Worm (Caenorhabditis elegans) whole organism, late embryonic: ENCODE measurements around the gene rab-39.

ENCODE experiments used
- C38D4.7 ChIP-seq: fragments of 200-800 bp; sonication (Bioruptor generic); optimal IDR thresholded peaks from 2 replicates; lab custom pipeline; 2018; ENCODE audit warnings: mild to moderate bottlenecking, missing genetic modification characterization, moderate library complexity, missing compliant biosample characterization
- F13H6.1 ChIP-seq: sonication (generic microtip); optimal IDR thresholded peaks from 2 replicates; lab custom pipeline; 2016; ENCODE audit warnings: missing genetic modification characterization, missing compliant biosample characterization
- K02D7.2 ChIP-seq: sonication (generic microtip); optimal IDR thresholded peaks from 2 replicates; lab custom pipeline; 2017; ENCODE audit warnings: mild to moderate bottlenecking, missing genetic modification characterization, missing compliant biosample characterization
- K09A11.1 ChIP-seq: sonication (generic microtip); optimal IDR thresholded peaks from 2 replicates; lab custom pipeline; 2017; ENCODE audit warnings: antibody characterized with exemption, mild to moderate bottlenecking, missing genetic modification characterization, missing compliant biosample characterization; ENCODE audit not compliant: insufficient read depth
- T23F11.4 ChIP-seq: fragments of 200-800 bp; sonication (Bioruptor generic); optimal IDR thresholded peaks from 2 replicates; lab custom pipeline; 2018; ENCODE audit warnings: mild to moderate bottlenecking, missing genetic modification characterization, missing compliant biosample characterization
- Y22D7AL.16 ChIP-seq: sonication (generic microtip); optimal IDR thresholded peaks from 2 replicates; lab custom pipeline; 2016; ENCODE audit warnings: missing genetic modification characterization, missing compliant biosample characterization
- ahr-1 ChIP-seq: sonication (generic microtip); optimal IDR thresholded peaks from 2 replicates; lab custom pipeline; 2016; ENCODE audit warnings: missing genetic modification characterization, missing compliant biosample characterization
- ceh-14 ChIP-seq: sonication (generic microtip); optimal IDR thresholded peaks from 2 replicates; lab custom pipeline; 2016; ENCODE audit warnings: missing genotype, missing genetic modification characterization, missing compliant biosample characterization
- ceh-19 ChIP-seq: fragments of 200-800 bp; sonication (Bioruptor generic); optimal IDR thresholded peaks from 2 replicates; lab custom pipeline; 2018; ENCODE audit warnings: mild to moderate bottlenecking, missing genetic modification characterization, missing compliant biosample characterization
- ceh-22 ChIP-seq: sonication (generic microtip); optimal IDR thresholded peaks from 2 replicates; lab custom pipeline; 2017; ENCODE audit warnings: missing biosample characterization, missing genetic modification characterization
- ceh-48 ChIP-seq: sonication (generic microtip); optimal IDR thresholded peaks from 2 replicates; lab custom pipeline; 2016; ENCODE audit warnings: missing genetic modification characterization, inconsistent platforms, missing compliant biosample characterization
- ceh-6 ChIP-seq: fragments of 200-800 bp; sonication (Bioruptor generic); optimal IDR thresholded peaks from 2 replicates; lab custom pipeline; 2018; ENCODE audit warnings: mild to moderate bottlenecking, missing genetic modification characterization, missing compliant biosample characterization
- ceh-9 ChIP-seq: sonication (generic microtip); optimal IDR thresholded peaks from 2 replicates; lab custom pipeline; 2016; ENCODE audit warnings: mild to moderate bottlenecking, missing genetic modification characterization, inconsistent platforms, missing compliant biosample characterization
- che-1 ChIP-seq: sonication (generic microtip); optimal IDR thresholded peaks from 2 replicates; lab custom pipeline; 2016; ENCODE audit warnings: mild to moderate bottlenecking, missing genetic modification characterization, missing compliant biosample characterization
- dmd-4 ChIP-seq: sonication (generic microtip); optimal IDR thresholded peaks from 2 replicates; lab custom pipeline; 2016; ENCODE audit warnings: borderline replicate concordance, missing genetic modification characterization, missing compliant biosample characterization
- dve-1 ChIP-seq: sonication (generic microtip); optimal IDR thresholded peaks from 2 replicates; lab custom pipeline; 2017; ENCODE audit warnings: antibody characterized with exemption, mild to moderate bottlenecking, missing genetic modification characterization, missing compliant biosample characterization
- elt-2 ChIP-seq: sonication (generic microtip); optimal IDR thresholded peaks from 2 replicates; lab custom pipeline; 2016; ENCODE audit warnings: missing genetic modification reagents, missing genetic modification characterization, missing compliant biosample characterization
- eyg-1 ChIP-seq: sonication (generic microtip); optimal IDR thresholded peaks from 2 replicates; lab custom pipeline; 2016; ENCODE audit warnings: missing genotype, missing genetic modification characterization, missing compliant biosample characterization
- fkh-6 ChIP-seq: sonication (generic microtip); optimal IDR thresholded peaks from 2 replicates; lab custom pipeline; 2016; ENCODE audit warnings: missing genetic modification characterization, missing compliant biosample characterization
- gmeb-2 ChIP-seq: sonication (generic microtip); optimal IDR thresholded peaks from 2 replicates; lab custom pipeline; 2016; ENCODE audit warnings: missing genetic modification characterization, inconsistent platforms, missing compliant biosample characterization
- hlh-15 ChIP-seq: sonication (generic microtip); optimal IDR thresholded peaks from 2 replicates; lab custom pipeline; 2016; ENCODE audit warnings: missing genetic modification characterization, missing compliant biosample characterization
- hlh-30 ChIP-seq: sonication (generic microtip); optimal IDR thresholded peaks from 2 replicates; lab custom pipeline; 2017; ENCODE audit warnings: antibody characterized with exemption, missing genetic modification characterization, missing compliant biosample characterization; ENCODE audit not compliant: insufficient read depth
- lim-6 ChIP-seq: sonication (generic microtip); optimal IDR thresholded peaks from 2 replicates; lab custom pipeline; 2016; ENCODE audit warnings: missing genetic modification characterization, missing compliant biosample characterization
- lin-11 ChIP-seq: fragments of 200-800 bp; sonication (Bioruptor generic); optimal IDR thresholded peaks from 2 replicates; lab custom pipeline; 2018; ENCODE audit warnings: mild to moderate bottlenecking, missing genetic modification characterization, missing compliant biosample characterization
- nfya-1 ChIP-seq: sonication (generic microtip); optimal IDR thresholded peaks from 2 replicates; lab custom pipeline; 2017; ENCODE audit warnings: missing genetic modification characterization, mild to moderate bottlenecking, missing compliant biosample characterization, antibody characterized with exemption, moderate library complexity
- nhr-232 ChIP-seq: sonication (generic microtip); optimal IDR thresholded peaks from 2 replicates; lab custom pipeline; 2016; ENCODE audit warnings: missing genetic modification characterization, missing compliant biosample characterization
- pat-9 ChIP-seq: fragments of 200-800 bp; sonication (Bioruptor generic); optimal IDR thresholded peaks from 2 replicates; lab custom pipeline; 2018; ENCODE audit warnings: mild to moderate bottlenecking, missing genetic modification characterization, moderate library complexity, missing compliant biosample characterization
- pax-1 ChIP-seq: fragments of 150-350 bp; optimal IDR thresholded peaks from 2 replicates; lab custom pipeline; 2014; ENCODE audit warnings: missing biosample characterization, missing genetic modification characterization
- pha-4 ChIP-seq: fragments of 150-350 bp; optimal IDR thresholded peaks from 2 replicates; lab custom pipeline; 2018; ENCODE audit warnings: missing biosample characterization, missing genetic modification reagents, missing genetic modification characterization
- pqm-1 ChIP-seq: sonication (generic microtip); optimal IDR thresholded peaks from 2 replicates; lab custom pipeline; 2016; ENCODE audit warnings: missing genetic modification characterization, missing compliant biosample characterization
- rnt-1 ChIP-seq: sonication (generic microtip); optimal IDR thresholded peaks from 2 replicates; lab custom pipeline; 2016; ENCODE audit warnings: missing genetic modification characterization, missing compliant biosample characterization
- sox-4 ChIP-seq: sonication (generic microtip); optimal IDR thresholded peaks from 2 replicates; lab custom pipeline; 2017; ENCODE audit warnings: mild to moderate bottlenecking, missing genetic modification characterization, inconsistent platforms, missing compliant biosample characterization
- syd-9 ChIP-seq: sonication (generic microtip); optimal IDR thresholded peaks from 2 replicates; lab custom pipeline; 2016; ENCODE audit warnings: mild to moderate bottlenecking, missing genetic modification characterization, moderate library complexity, missing compliant biosample characterization
- tbx-2 ChIP-seq: sonication (generic microtip); optimal IDR thresholded peaks from 2 replicates; lab custom pipeline; 2016; ENCODE audit warnings: missing genetic modification characterization, missing compliant biosample characterization
- ttx-3 ChIP-seq: sonication (generic microtip); optimal IDR thresholded peaks from 2 replicates; lab custom pipeline; 2016; ENCODE audit warnings: missing genetic modification reagents, missing genetic modification characterization, missing compliant biosample characterization
- unc-42 ChIP-seq: sonication (generic microtip); optimal IDR thresholded peaks from 2 replicates; lab custom pipeline; 2016; ENCODE audit warnings: missing genotype, missing genetic modification characterization, missing compliant biosample characterization
- unc-55 ChIP-seq: sonication (generic microtip); optimal IDR thresholded peaks from 2 replicates; lab custom pipeline; 2017; ENCODE audit warnings: missing biosample characterization, missing genetic modification reagents, missing genetic modification characterization

Gene rab-39

ce11 chrII:9280048-9280772, 42.5 kb downstream of the rab-39 start, which contains the start of gene gldi-3:
TSS of gene gldi-3 (minus strand) at chrII:9280098.
- no peak for TF ChIP-seq nhr-232
- TF ChIP-seq pat-9 (tag; lab: Kevin White, UChicago), result no peak
- TF ChIP-seq ceh-48, result no peak
- no peak for TF ChIP-seq ahr-1 (tag; lab: Kevin White, UChicago)
- TF ChIP-seq tbx-2, result no peak
- TF ChIP-seq K02D7.2 (tag; lab: Kevin White, UChicago), result no peak
- TF ChIP-seq lin-11 (tag; lab: Kevin White, UChicago), result no peak
- no peak for TF ChIP-seq C38D4.7 (GFP tag; lab: Kevin White, UChicago)
- TF ChIP-seq hlh-15 (tag; lab: Kevin White, UChicago), result no peak
- TF ChIP-seq gmeb-2 (tag; lab: Kevin White, UChicago), result no peak
- TF ChIP-seq ttx-3, result no peak

DNA sequence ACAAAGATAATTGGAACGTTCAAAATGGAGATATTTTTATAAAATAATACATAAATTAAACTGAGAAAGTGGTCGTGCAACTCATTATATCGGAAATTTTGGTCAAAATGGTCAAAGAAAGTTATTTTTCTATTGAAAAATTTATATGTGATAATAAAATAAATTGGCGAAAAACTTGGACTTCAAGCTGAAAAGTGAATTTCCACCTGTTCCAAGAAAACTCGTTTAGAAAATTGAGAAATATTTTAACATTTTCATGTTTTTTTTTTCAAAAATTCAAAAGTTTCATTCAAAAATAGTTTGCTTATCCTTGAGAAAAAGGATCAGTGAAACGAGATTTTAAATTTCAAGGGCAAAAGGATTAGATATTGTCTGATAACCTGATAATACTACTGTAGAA, 43.7 kb downstream of the rab-39 start:
- TF ChIP-seq Y22D7AL.16 (tag; lab: Kevin White, UChicago) (no peak), fkh-6 (no peak), pax-1 (tag; lab: Kevin White, UChicago) (no peak), unc-42 (tag; lab: Kevin White, UChicago) (no peak), dve-1 (tag; lab: Kevin White, UChicago) (no peak), C38D4.7 (GFP tag; lab: Kevin White, UChicago) (no peak), eyg-1 (tag; lab: Kevin White, UChicago) (no peak), ahr-1 (tag; lab: Kevin White, UChicago) (no peak)

DNA sequence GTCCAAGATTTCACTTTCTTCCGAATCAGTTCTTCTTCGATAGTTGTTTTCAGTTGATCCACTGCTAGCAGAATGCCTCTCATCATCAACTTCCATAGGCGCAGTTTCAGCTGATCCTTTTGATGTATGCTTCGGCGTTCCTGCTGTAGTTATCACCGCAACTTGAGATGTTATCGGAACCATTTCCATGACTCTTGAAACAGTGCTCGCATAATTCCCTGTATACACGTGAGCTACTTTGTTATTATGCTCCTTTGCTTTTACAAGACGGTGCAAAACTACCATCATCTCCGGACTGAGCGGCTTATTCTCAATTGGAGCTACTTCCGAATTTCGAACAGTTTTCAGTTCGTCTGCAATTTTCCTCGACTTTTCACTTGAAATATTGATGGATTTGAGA, 45.6 kb downstream of the rab-39 start:
- TF ChIP-seq pat-9 (tag; lab: Kevin White, UChicago) (no peak), ceh-6 (GFP tag; lab: Kevin White, UChicago) (no peak), sox-4 (tag; lab: Kevin White, UChicago) (no peak), rnt-1 (tag; lab: Kevin White, UChicago) (no peak), ttx-3 (no peak), lim-6 (no peak), unc-55 (GFP tag; lab: Kevin White, UChicago) (no peak), T23F11.4 (GFP tag; lab: Kevin White, UChicago) (no peak), K09A11.1 (no peak), che-1 (tag; lab: Kevin White, UChicago) (no peak), gmeb-2 (tag; lab: Kevin White, UChicago) (no peak), pqm-1 (tag; lab: Kevin White, UChicago) (no peak), C38D4.7 (GFP tag; lab: Kevin White, UChicago) (no peak), ceh-14 (tag; lab: Kevin White, UChicago) (no peak), elt-2 (no peak)

- TF ChIP-seq ceh-19 (GFP tag; lab: Kevin White, UChicago) (no peak), dmd-4 (tag; lab: Kevin White, UChicago) (no peak), nfya-1 (tag; lab: Kevin White, UChicago) (no peak), F13H6.1 (no peak), fkh-6 (no peak)
Measured at ce11 chrII:9275173-9275572, 47.5 kb downstream of the rab-39 start.

ce11 chrII:9274734-9275133, 48.0 kb downstream of the rab-39 start:
- no peak for TF ChIP-seq syd-9
- no peak for TF ChIP-seq ceh-9 (tag; lab: Kevin White, UChicago)
- no peak for TF ChIP-seq F13H6.1
- no peak for TF ChIP-seq pha-4 (tag; lab: Kevin White, UChicago)
- no peak for TF ChIP-seq fkh-6
- TF ChIP-seq ceh-22 (tag; lab: Kevin White, UChicago), result no peak
- no peak for TF ChIP-seq hlh-30 (tag; lab: Kevin White, UChicago)
- TF ChIP-seq, all 69 proteins: peak for 0
